Fruit fly (Drosophila melanogaster): ENCODE results near the gene CG7024.

The CG7024 gene

dm6 chrX:4702118-4702517 is 3.0 kb upstream of the CG7024 start, which contains the start of gene Pdha (continued):
- peak; percentile 24 for TF ChIP-seq CG15479 (GFP tag; optimal IDR thresholded peaks at IDR 0.05)
- TF ChIP-seq pros (GFP tag; optimal IDR thresholded peaks at IDR 0.05), result no peak
- TF ChIP-seq MTF-1 (GFP tag; optimal IDR thresholded peaks at IDR 0.05; ENCODE audit: borderline replicate concordance), result no peak
- no peak for TF ChIP-seq CG14441 (GFP tag; IDR thresholded peaks at IDR 0.05)
- TF ChIP-seq wdn (GFP tag; IDR thresholded peaks at IDR 0.05), result no peak
- peak in 1 of 2 experiments; percentile 97 for TF ChIP-seq Pdp1 (GFP tag; optimal IDR thresholded peaks at IDR 0.05)
- TF ChIP-seq cg (GFP tag; optimal IDR thresholded peaks at IDR 0.05), result no peak
- no peak for TF ChIP-seq Antp (GFP tag; optimal IDR thresholded peaks at IDR 0.05)
- peak; percentile 46 for TF ChIP-seq MESR4 (GFP tag; optimal IDR thresholded peaks at IDR 0.05)
- TF ChIP-seq oc (tag; optimal IDR thresholded peaks at IDR 0.05), result no peak
- TF ChIP-seq CG12942 (GFP tag; optimal IDR thresholded peaks at IDR 0.05), result no peak
- no peak for TF ChIP-seq CG7987 (GFP tag; optimal IDR thresholded peaks at IDR 0.05)
- 0 out of 2 replicates have a peak, but pooled peaks have one; percentile 16 for TF ChIP-seq E2f2 (GFP tag; IDR thresholded peaks at IDR 0.05)
- peak; percentile 76 for TF ChIP-seq gfzf (GFP tag; optimal IDR thresholded peaks at IDR 0.05)
- TF ChIP-seq CG18476 (GFP tag; optimal IDR thresholded peaks at IDR 0.05), result no peak
- TF ChIP-seq Doc2 (GFP tag; IDR thresholded peaks at IDR 0.05), result no peak
- TF ChIP-seq tx (GFP tag; optimal IDR thresholded peaks at IDR 0.05), result no peak
- no peak for TF ChIP-seq cato (GFP tag; optimal IDR thresholded peaks at IDR 0.05; ENCODE audit: borderline replicate concordance)
- TF ChIP-seq Sin3A (optimal IDR thresholded peaks at IDR 0.05), result no peak
- peak; percentile 26 for TF ChIP-seq Med (GFP tag)
- no peak for TF ChIP-seq CHES-1-like (GFP tag; optimal IDR thresholded peaks at IDR 0.05)
- no peak for TF ChIP-seq CG5953 (GFP tag; IDR thresholded peaks at IDR 0.05)
- no peak for TF ChIP-seq Blimp-1 (GFP tag; optimal IDR thresholded peaks at IDR 0.05)
- TF ChIP-seq CG13287 (GFP tag; IDR thresholded peaks at IDR 0.05; ENCODE audit: partially characterized antibody), result peak; percentile 7; the same call in 1 of the 2 replicates
- TF ChIP-seq Atf6 (GFP tag; IDR thresholded peaks at IDR 0.05), result no peak
- TF ChIP-seq CG32772 (GFP tag; IDR thresholded peaks at IDR 0.05), result no peak
- peak; percentile 47 for TF ChIP-seq pzg (GFP tag; optimal IDR thresholded peaks at IDR 0.05)
- TF ChIP-seq Fer1 (GFP tag; optimal IDR thresholded peaks at IDR 0.05), result no peak
- TF ChIP-seq HmgZ (tag; optimal IDR thresholded peaks at IDR 0.05), result peak; percentile 18
- TF ChIP-seq Nf-YA (GFP tag; IDR thresholded peaks at IDR 0.05), result no peak
- no peak for TF ChIP-seq CG1024 (GFP tag; IDR thresholded peaks at IDR 0.05)
- no peak for TF ChIP-seq zen (tag; optimal IDR thresholded peaks at IDR 0.05)
- no peak for TF ChIP-seq Dip2 (GFP tag; IDR thresholded peaks at IDR 0.05)
- no peak for TF ChIP-seq CG17186 (GFP tag; optimal IDR thresholded peaks at IDR 0.05)
- TF ChIP-seq CG17912 (GFP tag; optimal IDR thresholded peaks at IDR 0.05), result no peak
- no peak for TF ChIP-seq chif (GFP tag; optimal IDR thresholded peaks at IDR 0.05)
- TF ChIP-seq CG17361 (GFP tag; IDR thresholded peaks at IDR 0.05), result 0 out of 3 replicates have a peak, but pooled peaks have one; percentile 9
- TF ChIP-seq CG17328 (GFP tag; IDR thresholded peaks at IDR 0.05), result no peak
- TF ChIP-seq nerfin-2 (GFP tag; IDR thresholded peaks at IDR 0.05; ENCODE audit: partially characterized antibody), result no peak
- no peak for TF ChIP-seq Adf1 (GFP tag; IDR thresholded peaks at IDR 0.05)
- no peak for TF ChIP-seq bsh (GFP tag; optimal IDR thresholded peaks at IDR 0.05)
- no peak for TF ChIP-seq CkIIα-i1 (GFP tag; IDR thresholded peaks at IDR 0.05)
- no peak for TF ChIP-seq Rfx (GFP tag; IDR thresholded peaks at IDR 0.05)
- TF ChIP-seq CG7963 (GFP tag; IDR thresholded peaks at IDR 0.05; ENCODE audit: partially characterized antibody), result no peak
- TF ChIP-seq CG7271 (tag; optimal IDR thresholded peaks at IDR 0.05), result no peak
- no peak for TF ChIP-seq CG3407 (GFP tag; optimal IDR thresholded peaks at IDR 0.05)
- no peak for TF ChIP-seq ara (GFP tag; IDR thresholded peaks at IDR 0.05)
- no peak for TF ChIP-seq bbx (GFP tag; IDR thresholded peaks at IDR 0.05; ENCODE audit: partially characterized antibody)
- TF ChIP-seq exex (tag; optimal IDR thresholded peaks at IDR 0.05), result peak; percentile 13
- no peak for TF ChIP-seq CG1603 (tag; optimal IDR thresholded peaks at IDR 0.05)
- TF ChIP-seq CG12659 (GFP tag; optimal IDR thresholded peaks at IDR 0.05), result peak; percentile 18

Measured in whole organism, embryonic.